Fruit fly (Drosophila melanogaster) whole organism, embryonic: Measurements from ENCODE around the gene CG43165.

Experiments used
- Bteb2 ChIP-seq: fragments of 200-800 bp; sonication (Bioruptor generic); optimal IDR thresholded peaks from 2 replicates; lab custom pipeline; 2016; ENCODE audit warnings: missing biosample characterization, missing genetic modification characterization
- CG11504 ChIP-seq: fragments of 200-800 bp; sonication (Bioruptor generic); optimal IDR thresholded peaks from 3 replicates; lab custom pipeline; 2019; ENCODE audit warnings: missing biosample characterization, mild to moderate bottlenecking, missing genetic modification characterization, moderate library complexity
- CG11723 ChIP-seq: fragments of 200-800 bp; sonication (Bioruptor generic); optimal IDR thresholded peaks from 2 replicates; lab custom pipeline; 2017; ENCODE audit warnings: missing biosample characterization, mild to moderate bottlenecking, missing genetic modification characterization
- CG12071 ChIP-seq: fragments of 200-800 bp; sonication (Bioruptor generic); optimal IDR thresholded peaks from 3 replicates; lab custom pipeline; 2018; ENCODE audit warnings: missing biosample characterization, mild to moderate bottlenecking, missing genetic modification characterization
- CG12219 ChIP-seq: fragments of 200-800 bp; sonication (Bioruptor generic); optimal IDR thresholded peaks from 3 replicates; lab custom pipeline; 2018; ENCODE audit warnings: missing biosample characterization, mild to moderate bottlenecking, missing genetic modification characterization
- CG1233 ChIP-seq: fragments of 200-800 bp; sonication (Bioruptor generic); optimal IDR thresholded peaks from 4 replicates; lab custom pipeline; 2018; ENCODE audit warnings: missing biosample characterization, mild to moderate bottlenecking, missing genetic modification characterization
- CG12744 ChIP-seq: fragments of 200-800 bp; sonication (Bioruptor generic); optimal IDR thresholded peaks from 2 replicates; lab custom pipeline; 2016; ENCODE audit warnings: missing biosample characterization, missing genetic modification characterization
- CG1603 ChIP-seq: fragments of 200-800 bp; sonication (Bioruptor generic); optimal IDR thresholded peaks from 2 replicates; lab custom pipeline; 2019; ENCODE audit warnings: missing biosample characterization, mild to moderate bottlenecking, missing genetic modification characterization, moderate library complexity
- CG18011 ChIP-seq: fragments of 200-800 bp; sonication (Bioruptor generic); optimal IDR thresholded peaks from 2 replicates; lab custom pipeline; 2017; ENCODE audit warnings: missing biosample characterization, missing genetic modification characterization, mild to moderate bottlenecking, moderate library complexity, missing genotype
- CG1832 ChIP-seq: fragments of 200-800 bp; sonication (Bioruptor generic); optimal IDR thresholded peaks from 2 replicates; lab custom pipeline; 2017; ENCODE audit warnings: missing biosample characterization, mild to moderate bottlenecking, missing genetic modification characterization, inconsistent platforms
- CG2202 ChIP-seq: fragments of 200-800 bp; sonication (Bioruptor generic); optimal IDR thresholded peaks from 2 replicates; lab custom pipeline; 2018; ENCODE audit warnings: missing biosample characterization, mild to moderate bottlenecking, missing genetic modification characterization
- CG33213 ChIP-seq: fragments of 200-800 bp; sonication (Bioruptor generic); optimal IDR thresholded peaks from 3 replicates; lab custom pipeline; 2016; ENCODE audit warnings: missing biosample characterization, missing genetic modification characterization
- CG4730 ChIP-seq: fragments of 200-800 bp; sonication (Bioruptor generic); IDR thresholded peaks from 2 replicates; pipeline ENCODE4 v1.3.6; 2022; ENCODE audit warnings: missing biosample characterization, missing genetic modification characterization
- CG6272 ChIP-seq: fragments of 200-800 bp; sonication (Bioruptor generic); IDR thresholded peaks from 2 replicates; pipeline ENCODE4 v1.3.6; 2022; ENCODE audit warnings: missing biosample characterization, missing genetic modification characterization
- CG6683 ChIP-seq: fragments of 200-800 bp; sonication (Bioruptor generic); optimal IDR thresholded peaks from 2 replicates; lab custom pipeline; 2017; ENCODE audit warnings: missing biosample characterization, mild to moderate bottlenecking, missing genetic modification characterization, missing genetic modification reagents
- CG6689 ChIP-seq: fragments of 200-800 bp; sonication (Bioruptor generic); IDR thresholded peaks from 2 replicates; pipeline ENCODE4 v1.3.6; 2022; ENCODE audit warnings: missing biosample characterization, missing genetic modification characterization
- CG6813 ChIP-seq: fragments of 200-800 bp; sonication (Bioruptor generic); optimal IDR thresholded peaks from 2 replicates; lab custom pipeline; 2017; ENCODE audit warnings: missing biosample characterization, missing genetic modification characterization, mild to moderate bottlenecking, moderate library complexity, missing genetic modification reagents
- CG7556 ChIP-seq: fragments of 200-800 bp; sonication (Bioruptor generic); optimal IDR thresholded peaks from 2 replicates; lab custom pipeline; 2017; ENCODE audit warnings: missing biosample characterization, mild to moderate bottlenecking, missing genetic modification characterization
- CG7928 ChIP-seq: fragments of 200-800 bp; sonication (Bioruptor generic); optimal IDR thresholded peaks from 2 replicates; lab custom pipeline; 2017; ENCODE audit warnings: missing biosample characterization, mild to moderate bottlenecking, missing genetic modification characterization
- CG9727 ChIP-seq: fragments of 200-800 bp; sonication (Bioruptor generic); optimal IDR thresholded peaks from 3 replicates; lab custom pipeline; 2017; ENCODE audit warnings: missing biosample characterization, mild to moderate bottlenecking, missing genetic modification characterization
- CG9797 ChIP-seq: fragments of 200-800 bp; sonication (Bioruptor generic); optimal IDR thresholded peaks from 3 replicates; lab custom pipeline; 2018; ENCODE audit warnings: missing biosample characterization, mild to moderate bottlenecking, missing genetic modification characterization
- CkIIα-i1 ChIP-seq: fragments of 200-800 bp; sonication (Bioruptor generic); IDR thresholded peaks from 2 replicates; pipeline ENCODE4 v1.3.6; 2022; ENCODE audit warnings: missing biosample characterization, missing genetic modification characterization
- CoRest ChIP-seq: fragments of 200-800 bp; sonication (Bioruptor generic); optimal IDR thresholded peaks from 3 replicates; lab custom pipeline; 2018; ENCODE audit warnings: missing biosample characterization, mild to moderate bottlenecking, missing genetic modification characterization, moderate library complexity
- D ChIP-seq, 2 experiments: fragments of 200-800 bp in 1 of 2; fragments of >200 bp in 1 of 2; sonication (Bioruptor generic) in 1 of 2; optimal IDR thresholded peaks; 2 replicates in 1 of 2; 3 replicates in 1 of 2; lab custom pipeline; 2017; ENCODE audit warnings: mild to moderate bottlenecking in 1 of 2, missing biosample characterization in 1 of 2, missing genetic modification characterization in 1 of 2, missing genetic modification reagents in 1 of 2
- Myb ChIP-seq: fragments of 200-800 bp; sonication (Bioruptor generic); optimal IDR thresholded peaks from 2 replicates; lab custom pipeline; 2016; ENCODE audit warnings: missing biosample characterization, missing genetic modification characterization
- Oli ChIP-seq: fragments of 200-800 bp; sonication (Bioruptor generic); optimal IDR thresholded peaks from 2 replicates; lab custom pipeline; 2018; ENCODE audit warnings: missing biosample characterization, mild to moderate bottlenecking, missing genetic modification characterization, moderate library complexity
- Optix ChIP-seq: fragments of 200-800 bp; sonication (Bioruptor generic); IDR thresholded peaks from 3 replicates; pipeline ENCODE4 v1.3.6; 2022; ENCODE audit warnings: missing biosample characterization, missing genetic modification characterization
- Side ChIP-seq: fragments of 200-800 bp; sonication (Bioruptor generic); optimal IDR thresholded peaks from 2 replicates; lab custom pipeline; 2016; ENCODE audit warnings: missing biosample characterization, missing genetic modification characterization
- Sox102F ChIP-seq: fragments of 200-800 bp; sonication (Bioruptor generic); optimal IDR thresholded peaks from 2 replicates; lab custom pipeline; 2018; ENCODE audit warnings: missing biosample characterization, mild to moderate bottlenecking, missing genetic modification characterization, moderate library complexity
- Stat92E ChIP-seq, 3 experiments: fragments of >200 bp in 2 of 3; fragments of 200-800 bp in 1 of 3; sonication (Bioruptor generic) in 1 of 3; optimal IDR thresholded peaks; 2 replicates each; lab custom pipeline; 2017 to 2019; ENCODE audit warnings: missing biosample characterization in 3 of 3, missing genetic modification characterization in 3 of 3, mild to moderate bottlenecking in 1 of 3, moderate library complexity in 1 of 3
- Taf1 ChIP-seq: fragments of 200-800 bp; sonication (Bioruptor generic); IDR thresholded peaks from 2 replicates; pipeline ENCODE4 v1.3.6; 2022; ENCODE audit warnings: missing biosample characterization, missing genetic modification characterization
- ase ChIP-seq: fragments of 200-800 bp; sonication (Bioruptor generic); IDR thresholded peaks from 3 replicates; pipeline ENCODE4 v1.3.6; 2022; ENCODE audit warnings: missing biosample characterization, missing genetic modification characterization
- ash1 ChIP-seq: fragments of 200-800 bp; sonication (Bioruptor generic); optimal IDR thresholded peaks from 2 replicates; lab custom pipeline; 2018; ENCODE audit warnings: missing biosample characterization, mild to moderate bottlenecking, missing genetic modification characterization
- cas ChIP-seq: fragments of 200-800 bp; sonication (Bioruptor generic); IDR thresholded peaks from 2 replicates; pipeline ENCODE4 v1.3.6; 2022; ENCODE audit warnings: missing biosample characterization, missing genetic modification characterization
- dimm ChIP-seq: fragments of 200-800 bp; sonication (Bioruptor generic); IDR thresholded peaks from 2 replicates; pipeline ENCODE4 v1.3.6; 2022; ENCODE audit warnings: missing biosample characterization, missing genetic modification characterization
- dm ChIP-seq: fragments of 200-800 bp; sonication (Bioruptor generic); optimal IDR thresholded peaks from 3 replicates; lab custom pipeline; 2016; ENCODE audit warnings: missing biosample characterization, missing genetic modification characterization
- dysf ChIP-seq: fragments of 200-800 bp; sonication (Bioruptor generic); IDR thresholded peaks from 3 replicates; pipeline ENCODE4 v1.3.6; 2022; ENCODE audit warnings: missing biosample characterization, missing genetic modification characterization
- ems ChIP-seq: fragments of 200-800 bp; sonication (Bioruptor generic); optimal IDR thresholded peaks from 3 replicates; lab custom pipeline; 2016; ENCODE audit warnings: missing biosample characterization, missing genetic modification characterization
- ewg ChIP-seq: fragments of 200-800 bp; sonication (Bioruptor generic); optimal IDR thresholded peaks from 3 replicates; lab custom pipeline; 2017; ENCODE audit warnings: mild to moderate bottlenecking, missing biosample characterization, missing genetic modification reagents, missing genetic modification characterization
- fd96Cb ChIP-seq: fragments of 200-800 bp; sonication (Bioruptor generic); optimal IDR thresholded peaks from 2 replicates; lab custom pipeline; 2018; ENCODE audit warnings: missing biosample characterization, mild to moderate bottlenecking, missing genetic modification characterization, moderate library complexity
- gem ChIP-seq: fragments of 200-800 bp; sonication (Bioruptor generic); optimal IDR thresholded peaks from 2 replicates; lab custom pipeline; 2019; ENCODE audit warnings: missing biosample characterization, mild to moderate bottlenecking, missing genetic modification characterization, moderate library complexity
- grau ChIP-seq: fragments of 200-800 bp; optimal IDR thresholded peaks from 3 replicates; lab custom pipeline; 2019; ENCODE audit warnings: missing biosample characterization, mild to moderate bottlenecking, missing genetic modification characterization, moderate library complexity
- inv ChIP-seq: fragments of 200-800 bp; sonication (Bioruptor generic); IDR thresholded peaks from 2 replicates; pipeline ENCODE4 v1.3.6; 2022; ENCODE audit warnings: missing biosample characterization, missing genetic modification characterization; ENCODE audit not compliant: partially characterized antibody
- maf-S ChIP-seq: fragments of 200-800 bp; sonication (Bioruptor generic); optimal IDR thresholded peaks from 2 replicates; lab custom pipeline; 2016; ENCODE audit warnings: missing biosample characterization, missing genetic modification characterization
- nom ChIP-seq: fragments of 200-800 bp; sonication (Bioruptor generic); optimal IDR thresholded peaks from 2 replicates; lab custom pipeline; 2017; ENCODE audit warnings: missing biosample characterization, missing genetic modification characterization, mild to moderate bottlenecking, moderate library complexity, missing genetic modification reagents
- phol ChIP-seq: fragments of 200-800 bp; sonication (Bioruptor generic); optimal IDR thresholded peaks from 3 replicates; lab custom pipeline; 2018; ENCODE audit warnings: missing biosample characterization, mild to moderate bottlenecking, missing genetic modification characterization, moderate library complexity
- seq ChIP-seq: fragments of 200-800 bp; sonication (Bioruptor generic); IDR thresholded peaks from 2 replicates; pipeline ENCODE4 v1.3.6; 2022; ENCODE audit warnings: missing biosample characterization, missing genetic modification characterization
- ttk ChIP-seq: fragments of 200-800 bp; sonication (Bioruptor generic); IDR thresholded peaks from 2 replicates; pipeline ENCODE4 v2.1.2; 2022; ENCODE audit warnings: missing biosample characterization, missing genetic modification characterization
- tup ChIP-seq: fragments of 200-800 bp; sonication (Bioruptor generic); optimal IDR thresholded peaks from 2 replicates; lab custom pipeline; 2016; ENCODE audit warnings: missing biosample characterization, mild to moderate bottlenecking, missing genetic modification characterization, moderate library complexity
- wdn ChIP-seq: fragments of 200-800 bp; sonication (Bioruptor generic); IDR thresholded peaks from 2 replicates; pipeline ENCODE4 v1.3.6; 2022; ENCODE audit warnings: missing biosample characterization, missing genetic modification characterization
- wek ChIP-seq: fragments of 200-800 bp; sonication (Bioruptor generic); optimal IDR thresholded peaks from 3 replicates; lab custom pipeline; 2018; ENCODE audit warnings: missing biosample characterization, mild to moderate bottlenecking, missing genetic modification characterization, moderate library complexity

The CG43165 gene

dm6 chr2L:3737682-3738081, 42.9 kb upstream of the CG43165 start (continued):
- TF ChIP-seq CG6683 (GFP tag; lab: Kevin White, UChicago), result no peak
- TF ChIP-seq wdn (GFP tag; lab: Robert Waterston, UW), result no peak
- no peak for TF ChIP-seq ttk
- peak; percentile 35 for TF ChIP-seq grau (tag; lab: Kevin White, UChicago)
- TF ChIP-seq CG11723 (GFP tag; lab: Kevin White, UChicago), result no peak
- no peak for TF ChIP-seq wek (GFP tag; lab: Kevin White, UChicago)
- TF ChIP-seq CkIIα-i1 (GFP tag; lab: Robert Waterston, UW), result no peak
- TF ChIP-seq tup (GFP tag; lab: Kevin White, UChicago), result no peak
- TF ChIP-seq CG7556 (GFP tag; lab: Kevin White, UChicago), result peak; percentile 47
- TF ChIP-seq Myb, result no peak
- TF ChIP-seq ewg, result no peak
- TF ChIP-seq Sox102F (GFP tag; lab: Kevin White, UChicago), result peak; percentile 19
- TF ChIP-seq phol (tag; lab: Kevin White, UChicago), result no peak
- no peak for TF ChIP-seq CG9797 (GFP tag; lab: Kevin White, UChicago)
- no peak for TF ChIP-seq dimm (GFP tag; lab: Robert Waterston, UW)
- TF ChIP-seq CoRest (tag; lab: Kevin White, UChicago), result peak; percentile 14
- no peak for TF ChIP-seq inv (GFP tag; lab: Robert Waterston, UW)
- TF ChIP-seq CG18011 (GFP tag; lab: Kevin White, UChicago), result no peak
- no peak for TF ChIP-seq Optix (GFP tag; lab: Robert Waterston, UW)
- no peak for TF ChIP-seq CG2202 (tag; lab: Kevin White, UChicago)
- no peak for TF ChIP-seq CG6813 (GFP tag; lab: Kevin White, UChicago)
- TF ChIP-seq Stat92E (GFP tag; optimal IDR thresholded peaks at IDR 0.05; lab: Kevin White, UChicago), result no peak
- TF ChIP-seq Bteb2, result no peak
- no peak for TF ChIP-seq CG4730 (GFP tag; lab: Robert Waterston, UW)
- no peak for TF ChIP-seq fd96Cb (tag; lab: Kevin White, UChicago)
- peak; percentile 21 for TF ChIP-seq gem (tag; lab: Kevin White, UChicago)
- TF ChIP-seq CG9727 (GFP tag; lab: Kevin White, UChicago), result peak; percentile 0
- no peak for TF ChIP-seq Side (GFP tag; lab: Kevin White, UChicago)
- no peak for TF ChIP-seq CG1603 (tag; lab: Kevin White, UChicago)
- TF ChIP-seq CG7928 (GFP tag; lab: Kevin White, UChicago), result no peak
- TF ChIP-seq CG11504 (tag; lab: Kevin White, UChicago), result peak; percentile 45
- TF ChIP-seq ems (GFP tag; lab: Kevin White, UChicago), result no peak
- TF ChIP-seq CG1233 (GFP tag; lab: Kevin White, UChicago), result no peak
- no peak for TF ChIP-seq dysf (GFP tag; lab: Robert Waterston, UW)
- no peak for TF ChIP-seq seq (GFP tag; lab: Robert Waterston, UW)
- TF ChIP-seq CG1832 (GFP tag; lab: Kevin White, UChicago), result no peak
- TF ChIP-seq Taf1 (GFP tag; lab: Robert Waterston, UW), result no peak
- no peak for TF ChIP-seq ase (GFP tag; lab: Robert Waterston, UW)
- no peak for TF ChIP-seq CG6689 (GFP tag; lab: Robert Waterston, UW)
- no peak for TF ChIP-seq CG6272 (GFP tag; lab: Robert Waterston, UW)
- no peak for TF ChIP-seq maf-S
- TF ChIP-seq dm (GFP tag; lab: Kevin White, UChicago), result no peak
- no peak for TF ChIP-seq CG33213 (GFP tag; lab: Kevin White, UChicago)
- no peak for TF ChIP-seq nom (GFP tag; lab: Kevin White, UChicago)
- TF ChIP-seq cas (GFP tag; lab: Robert Waterston, UW), result no peak
- TF ChIP-seq Oli, result no peak
- TF ChIP-seq ash1 (GFP tag; lab: Kevin White, UChicago), result no peak
- no peak for TF ChIP-seq CG12071 (GFP tag; lab: Kevin White, UChicago)
- TF ChIP-seq CG12219, result no peak
- no peak for TF ChIP-seq CG12744 (GFP tag; lab: Kevin White, UChicago)
- no peak for TF ChIP-seq D (optimal IDR thresholded peaks at IDR 0.05; lab: Kevin White, UChicago)
- no peak for TF ChIP-seq D (GFP tag; optimal IDR thresholded peaks at IDR 0.05; lab: Kevin White, UChicago)
